Worm (Caenorhabditis elegans): ENCODE data around the gene rsp-6.

rsp-6 gene

ce11 chrIV:7743539-7743938 is 47.5 kb downstream of the rsp-6 start, which contains the start of gene npr-35:
npr-35 (plus strand) TSS chrIV:7743839.
- no peak for TF ChIP-seq tbx-37 (GFP tag; conservative IDR thresholded peaks at IDR 0.05)
- no peak for TF ChIP-seq ets-7 (tag; optimal IDR thresholded peaks at IDR 0.05)
- no peak for TF ChIP-seq scrt-1 (GFP tag; IDR thresholded peaks at IDR 0.05)
- TF ChIP-seq flt-1 (GFP tag; IDR thresholded peaks at IDR 0.05) = no peak
- no peak for TF ChIP-seq pes-1 (GFP tag; IDR thresholded peaks at IDR 0.05)
- no peak for TF ChIP-seq ama-1 (optimal IDR thresholded peaks at IDR 0.05)
- no peak for TF ChIP-seq hmg-4 (GFP tag; optimal IDR thresholded peaks at IDR 0.05)
- no peak for TF ChIP-seq B0310.2 (tag; optimal IDR thresholded peaks at IDR 0.05)
- TF ChIP-seq hmbx-1 (tag; optimal IDR thresholded peaks at IDR 0.05) = no peak
- TF ChIP-seq tbx-11 (GFP tag; IDR thresholded peaks at IDR 0.05) = no peak
- TF ChIP-seq aly-1 (tag; optimal IDR thresholded peaks at IDR 0.05) = no peak
- no peak for TF ChIP-seq sea-1 (GFP tag; conservative IDR thresholded peaks at IDR 0.05)
- no peak for TF ChIP-seq ceh-13 (GFP tag; optimal IDR thresholded peaks at IDR 0.05)
- TF ChIP-seq ceh-36 (tag; optimal IDR thresholded peaks at IDR 0.05) = no peak
- no peak for TF ChIP-seq F13C5.2 (tag; optimal IDR thresholded peaks at IDR 0.05)
- TF ChIP-seq tra-4 (tag; optimal IDR thresholded peaks at IDR 0.05) = no peak
- no peak for TF ChIP-seq hnd-1 (tag; optimal IDR thresholded peaks at IDR 0.05)
